Fruit fly (Drosophila melanogaster): ENCODE measurements around the gene CheA87a.

DNA sequence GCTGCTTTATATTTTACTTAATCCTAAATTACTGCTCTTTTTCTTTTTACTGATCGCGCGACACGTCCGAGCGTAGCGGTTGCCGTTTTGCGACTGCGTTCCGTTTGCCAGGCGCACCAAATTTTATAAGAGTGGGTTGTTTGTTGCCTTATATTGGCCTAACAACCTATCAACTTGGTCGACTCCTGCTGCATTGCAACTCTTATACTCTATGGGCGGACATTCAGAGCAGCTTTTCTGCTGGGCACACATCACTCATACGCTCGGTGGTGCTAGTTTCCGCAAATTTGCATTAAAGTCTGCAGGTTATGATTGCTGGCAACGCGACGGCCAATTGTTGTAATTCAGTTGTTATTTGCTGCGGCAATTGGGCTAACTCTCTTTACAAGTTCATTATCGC lies 45.7 kb downstream of the CheA87a start, which contains the start of gene yellow-e:
- TF ChIP-seq psq (optimal IDR thresholded peaks at IDR 0.05) (no peak), Sin3A (optimal IDR thresholded peaks at IDR 0.05) (no peak), h (optimal IDR thresholded peaks at IDR 0.05) (no peak), ttk (optimal IDR thresholded peaks at IDR 0.05) (no peak), insv (optimal IDR thresholded peaks at IDR 0.05) (no peak)
